Worm (Caenorhabditis elegans): ENCODE data around the gene nlp-55.

The nlp-55 gene

ce11 chrII:8246476-8246875 lies 48.7 kb downstream of the nlp-55 start, which contains the start of gene F35C11.3:
F35C11.3 (plus strand) TSS chrII:8246776.
- TF ChIP-seq M03D4.4 (tag; optimal IDR thresholded peaks at IDR 0.05), result no peak
- TF ChIP-seq blmp-1 (tag; optimal IDR thresholded peaks at IDR 0.05), result no peak
- TF ChIP-seq mls-2 (tag; optimal IDR thresholded peaks at IDR 0.05), result no peak

Data from whole organism, mixed stage, embryonic.